Worm (Caenorhabditis elegans) whole organism, L4/young adult: Measurements from ENCODE around the gene srg-38.

Experiments used
- W03F9.2 ChIP-seq: fragments of 150-350 bp; optimal IDR thresholded peaks from 2 replicates; lab custom pipeline; 2014; ENCODE audit warnings: missing biosample characterization, missing genetic modification characterization
- dao-5 ChIP-seq: sonication (generic microtip); optimal IDR thresholded peaks from 2 replicates; lab custom pipeline; 2016; ENCODE audit warnings: missing genotype, missing genetic modification characterization, moderate library complexity, missing compliant biosample characterization
- him-1 ChIP-seq: sonication (generic microtip); optimal IDR thresholded peaks from 2 replicates; lab custom pipeline; 2016; ENCODE audit warnings: missing genotype, missing genetic modification reagents, missing genetic modification characterization, missing compliant biosample characterization

Gene srg-38

DNA sequence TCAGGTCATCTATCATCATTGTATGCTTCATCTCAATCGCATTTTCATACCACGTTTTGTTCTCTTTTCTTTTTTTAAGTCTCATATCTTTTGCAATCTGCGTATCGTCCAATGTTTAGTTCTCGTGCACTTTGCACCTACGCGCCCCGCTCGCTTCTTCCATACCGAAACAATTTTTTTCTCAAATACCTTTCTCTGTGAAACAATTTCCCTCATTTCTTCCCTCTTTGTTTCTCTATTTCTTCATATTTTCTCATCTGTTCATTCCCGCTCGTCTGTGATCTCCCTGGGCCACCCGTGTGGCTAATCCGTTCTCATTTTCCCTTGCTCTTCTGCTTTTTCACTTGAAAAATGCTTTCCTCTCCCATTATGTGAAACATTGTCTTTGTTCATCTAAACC, 15.1 kb downstream of the srg-38 start:
- no peak for TF ChIP-seq him-1 (tag; lab: Kevin White, UChicago)
- no peak for TF ChIP-seq W03F9.2 (tag; lab: Kevin White, UChicago)
- no peak for TF ChIP-seq dao-5 (tag; lab: Kevin White, UChicago)

DNA sequence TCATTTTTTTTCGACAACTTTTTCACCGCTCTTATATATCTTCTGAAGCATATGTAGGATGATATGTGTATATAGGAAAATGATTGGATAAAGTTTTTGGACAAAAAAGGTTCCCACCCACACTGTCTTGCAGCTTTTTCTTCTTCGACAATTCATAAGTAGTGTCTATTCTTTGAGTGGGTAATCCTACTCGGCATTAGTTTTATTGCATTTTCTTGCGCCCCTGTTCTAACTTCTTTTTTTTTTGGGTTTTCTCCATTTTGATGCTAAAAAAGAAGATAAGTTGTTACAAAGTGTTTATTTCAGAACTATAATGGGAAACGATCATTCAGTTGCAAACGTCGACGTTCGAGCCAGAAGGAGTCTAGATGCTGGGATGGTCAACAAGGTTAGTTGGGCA, 21.2 kb downstream of the srg-38 start, which contains the start of gene glb-3:
TSS of gene glb-3 (plus strand) at position 301 of the 400 bp plus-strand sequence.
- no peak for TF ChIP-seq dao-5 (tag; lab: Kevin White, UChicago)
- TF ChIP-seq him-1 (tag; lab: Kevin White, UChicago), result no peak
- TF ChIP-seq W03F9.2 (tag; lab: Kevin White, UChicago), result no peak

DNA sequence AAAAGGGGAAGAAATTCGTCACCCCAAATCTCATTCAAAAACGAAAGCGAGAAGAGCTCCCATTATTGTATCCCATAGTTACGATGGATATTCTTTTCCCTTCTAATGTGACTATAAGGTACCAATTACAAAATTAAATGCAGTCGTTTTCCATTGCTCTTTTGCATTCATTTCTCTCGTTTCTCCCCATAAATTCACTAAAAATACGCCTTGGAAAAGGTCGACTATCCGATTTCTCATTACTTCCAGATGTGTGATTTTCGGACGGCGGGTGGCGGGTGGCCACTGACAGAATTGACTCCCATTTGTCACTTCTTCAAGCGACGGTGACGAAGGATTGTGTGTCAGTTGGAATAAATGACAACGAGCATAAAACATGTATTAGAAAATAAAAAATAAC, 21.9 kb downstream of the srg-38 start:
- TF ChIP-seq him-1 (tag; lab: Kevin White, UChicago), result no peak
- TF ChIP-seq W03F9.2 (tag; lab: Kevin White, UChicago), result no peak
- TF ChIP-seq dao-5 (tag; lab: Kevin White, UChicago), result no peak

DNA sequence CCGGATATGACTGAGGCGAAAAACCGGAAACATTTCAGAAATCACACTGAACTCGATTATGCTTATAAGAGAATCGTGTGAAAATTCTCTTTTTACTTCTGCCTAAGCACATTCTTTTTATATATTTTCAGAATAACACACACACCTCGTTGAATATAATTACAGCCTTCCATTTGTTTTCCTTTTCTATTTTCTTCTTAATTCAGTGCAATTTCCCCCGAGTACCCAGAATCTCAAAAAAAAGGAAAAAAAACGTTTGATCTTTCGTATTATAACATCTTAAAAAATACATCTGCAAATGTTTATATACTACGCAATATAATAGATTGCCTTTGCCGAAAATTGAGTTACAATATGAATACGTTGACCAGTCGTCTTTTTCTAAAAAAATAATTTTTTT, 23.7 kb downstream of the srg-38 start:
- TF ChIP-seq W03F9.2 (tag; lab: Kevin White, UChicago) (no peak), dao-5 (tag; lab: Kevin White, UChicago) (no peak), him-1 (tag; lab: Kevin White, UChicago) (no peak)

DNA sequence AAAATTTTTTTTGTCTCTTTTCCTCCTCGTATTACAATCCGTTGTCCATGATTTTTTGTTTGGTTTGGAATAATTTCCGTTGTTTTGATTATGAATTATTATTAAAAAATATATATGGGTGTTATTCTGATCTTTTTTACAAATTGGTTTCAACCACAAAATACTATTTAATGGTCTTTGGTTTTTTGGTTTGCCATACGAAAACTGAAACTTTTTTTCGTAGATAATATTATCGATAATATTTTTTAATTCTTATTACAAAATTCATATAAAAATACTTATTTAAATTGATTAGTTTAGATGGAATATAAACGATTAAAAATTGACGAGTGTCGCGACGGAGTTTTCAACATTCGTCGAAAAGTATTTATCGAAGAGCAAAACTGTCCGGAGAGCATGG, 28.3 kb downstream of the srg-38 start, which contains the start of gene jmjd-5:
TSS of gene jmjd-5 (plus strand) at position 301 of the 400 bp plus-strand sequence.
- TF ChIP-seq him-1 (tag; lab: Kevin White, UChicago), result no peak
- no peak for TF ChIP-seq W03F9.2 (tag; lab: Kevin White, UChicago)
- no peak for TF ChIP-seq dao-5 (tag; lab: Kevin White, UChicago)

DNA sequence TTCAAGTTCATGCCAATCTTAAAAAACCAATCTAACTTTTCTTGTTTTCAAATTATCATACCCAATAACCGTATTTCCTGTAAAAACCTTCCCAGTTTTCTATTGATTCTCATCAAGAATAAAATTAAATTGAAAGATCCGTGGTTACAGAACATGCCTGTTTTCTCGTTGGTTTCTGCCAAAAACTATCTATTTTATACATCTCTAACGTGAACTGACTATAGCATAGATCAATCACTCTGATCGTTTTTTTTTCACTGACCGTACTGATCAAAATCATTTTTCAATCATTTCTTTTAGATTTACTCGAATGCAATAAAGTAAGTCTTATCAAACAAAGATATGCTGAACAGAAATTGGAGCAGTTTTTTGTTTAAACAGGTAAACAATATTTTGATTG, 30.5 kb downstream of the srg-38 start, which contains the start of gene C06H2.2:
TSS of gene C06H2.2 (plus strand) at position 301 of the 400 bp plus-strand sequence.
- TF ChIP-seq W03F9.2 (tag; lab: Kevin White, UChicago) (no peak), him-1 (tag; lab: Kevin White, UChicago) (no peak), dao-5 (tag; lab: Kevin White, UChicago) (no peak)

DNA sequence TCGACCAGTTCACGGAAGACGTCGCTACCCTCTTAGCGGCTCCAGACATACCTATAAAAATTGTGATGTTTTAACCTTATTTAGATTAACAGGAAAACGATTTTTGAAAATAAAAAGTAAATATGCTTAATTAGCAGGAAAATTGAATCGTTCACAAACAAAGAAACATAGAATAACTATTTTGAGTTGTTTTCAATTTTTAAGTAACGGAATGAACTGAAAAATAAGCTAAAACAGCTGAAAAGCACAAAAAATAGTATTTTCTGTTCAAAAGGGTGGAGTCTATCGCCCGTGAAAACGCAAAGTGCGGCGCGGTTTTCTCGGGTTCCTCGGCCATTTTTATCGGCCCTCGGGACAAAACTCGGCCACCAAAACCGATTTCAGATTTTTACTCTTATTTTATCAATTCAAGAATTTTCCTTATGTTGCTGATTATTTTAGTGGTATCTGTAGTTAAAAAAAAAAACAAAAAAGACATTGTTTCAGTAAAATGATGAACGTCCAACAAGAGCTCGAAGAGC, 31.6 kb downstream of the srg-38 start, which contains the start of the genes atp-5 and lmtr-3:
TSS of gene atp-5 (minus strand) at position 51 of the 521 bp plus-strand sequence.
TSS of gene lmtr-3 (plus strand) at position 370 of the 521 bp plus-strand sequence.
- TF ChIP-seq him-1 (tag; lab: Kevin White, UChicago), result peak; percentile 34
- TF ChIP-seq W03F9.2 (tag; lab: Kevin White, UChicago), result peak; percentile 84
- TF ChIP-seq dao-5 (tag; lab: Kevin White, UChicago), result no peak

DNA sequence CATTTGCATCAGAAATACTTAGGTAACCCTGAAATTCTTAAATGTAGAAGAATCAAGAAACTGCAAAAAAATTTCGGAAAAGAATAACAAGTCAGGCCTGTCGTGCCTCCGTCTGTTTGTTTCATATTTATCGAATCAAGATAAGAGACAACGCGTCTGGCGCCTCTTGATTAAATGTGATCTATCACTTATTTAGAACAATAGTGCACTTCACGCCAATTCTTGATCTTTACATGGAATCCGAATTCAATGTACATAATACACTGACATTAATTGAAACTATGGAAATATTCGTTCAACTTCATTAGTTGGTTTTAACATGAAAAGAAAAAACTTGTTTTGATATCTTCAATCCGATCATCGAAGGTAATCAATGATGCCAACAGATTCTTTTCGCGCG, 33.0 kb downstream of the srg-38 start, which contains the start of gene mboa-2:
TSS of gene mboa-2 (minus strand) at position 28 of the 400 bp plus-strand sequence.
- no peak for TF ChIP-seq dao-5 (tag; lab: Kevin White, UChicago)
- peak; percentile 12 for TF ChIP-seq W03F9.2 (tag; lab: Kevin White, UChicago)

DNA sequence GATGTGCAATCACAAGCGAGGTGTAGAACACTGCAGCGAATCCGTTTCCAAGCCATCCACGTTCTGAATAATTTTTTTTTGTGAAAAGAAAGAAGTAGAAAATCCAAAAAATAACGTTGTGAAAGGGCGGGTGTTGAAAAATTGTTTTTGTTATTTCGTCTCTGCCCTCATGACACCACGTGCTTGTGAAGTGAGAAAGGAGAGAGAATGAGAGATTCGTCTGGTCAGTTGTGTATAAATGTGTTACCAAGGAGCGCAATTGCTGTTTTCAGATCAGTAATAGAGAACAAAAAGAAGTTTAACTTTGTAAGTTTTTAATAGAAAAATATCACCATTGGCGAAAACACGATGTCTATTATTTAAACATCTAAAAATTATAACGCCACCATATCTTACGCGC, 34.2 kb downstream of the srg-38 start:
- TF ChIP-seq W03F9.2 (tag; lab: Kevin White, UChicago) (no peak), him-1 (tag; lab: Kevin White, UChicago) (no peak)

DNA sequence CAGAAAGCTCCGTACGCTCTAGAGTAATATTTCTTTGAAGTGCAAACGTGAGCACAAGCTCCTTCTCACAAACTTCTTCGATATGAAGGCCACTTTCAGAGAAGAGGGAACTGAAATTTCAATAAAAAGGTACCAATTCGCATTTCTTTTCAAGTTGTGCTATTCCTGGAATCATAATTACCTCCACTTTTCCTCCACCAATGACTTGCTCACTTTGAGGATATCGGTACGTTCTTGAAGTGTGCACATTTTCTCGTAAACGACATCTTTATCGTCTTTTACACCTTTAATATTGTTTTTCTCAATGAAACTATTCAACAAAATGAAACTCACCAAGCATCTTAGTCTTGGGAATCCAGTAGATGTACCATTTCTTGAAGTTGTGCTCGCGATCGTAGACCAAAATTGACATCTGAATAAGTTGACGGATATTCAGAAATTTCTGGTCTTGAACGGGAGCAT, 36.1 kb downstream of the srg-38 start, which contains the start of gene scb-1:
TSS of gene scb-1 (minus strand) at position 412 of the 462 bp plus-strand sequence.
- TF ChIP-seq him-1 (tag; lab: Kevin White, UChicago), result no peak
- no peak for TF ChIP-seq W03F9.2 (tag; lab: Kevin White, UChicago)
- no peak for TF ChIP-seq dao-5 (tag; lab: Kevin White, UChicago)

DNA sequence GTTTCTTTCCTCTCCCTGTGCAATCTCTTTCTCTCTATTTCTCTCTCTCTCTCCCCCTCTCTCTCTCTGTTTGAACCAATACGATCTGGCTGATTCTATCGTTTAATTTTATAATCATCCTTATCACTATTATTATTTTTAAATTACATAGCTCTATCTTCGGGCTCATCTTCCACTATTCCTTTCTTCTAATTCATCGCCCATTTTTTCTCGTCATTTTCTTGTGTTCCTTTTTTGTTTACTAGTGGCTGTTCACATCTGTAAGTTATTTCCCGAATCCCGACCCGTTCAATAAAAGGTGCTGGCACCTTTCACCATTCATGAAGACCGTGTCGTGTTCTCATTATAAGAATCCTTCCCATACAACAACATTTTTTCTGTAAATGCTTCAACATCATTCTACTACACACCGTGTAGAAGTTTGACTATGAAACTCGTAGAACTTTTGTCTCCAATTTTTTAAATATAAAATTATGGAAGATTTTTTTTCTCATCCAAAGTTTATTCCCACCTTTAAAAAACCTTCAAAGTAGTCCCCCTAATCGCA, 37.2 kb downstream of the srg-38 start:
- TF ChIP-seq W03F9.2 (tag; lab: Kevin White, UChicago), result no peak

DNA sequence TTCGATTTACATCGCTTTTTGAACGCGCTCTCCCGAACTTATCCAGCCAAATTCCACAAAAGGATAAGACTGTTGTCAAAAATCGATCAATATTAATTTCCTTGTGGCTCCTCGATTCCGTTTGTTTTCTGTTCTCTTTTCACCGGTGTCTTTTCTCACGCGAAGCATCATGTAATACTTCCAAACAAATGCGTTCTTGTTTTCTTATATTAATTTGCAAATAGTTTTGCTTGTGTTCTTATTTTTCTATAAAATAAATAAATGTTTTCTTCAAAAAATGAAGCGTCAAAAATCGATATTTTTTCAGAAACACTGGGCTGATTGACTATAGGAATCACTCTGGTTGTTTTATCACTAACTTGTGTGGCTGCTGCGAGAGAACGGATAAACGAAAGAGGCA, 41.8 kb downstream of the srg-38 start, which contains the start of gene math-33:
TSS of gene math-33 (plus strand) at position 301 of the 400 bp plus-strand sequence.
- no peak for TF ChIP-seq dao-5 (tag; lab: Kevin White, UChicago)
- no peak for TF ChIP-seq W03F9.2 (tag; lab: Kevin White, UChicago)
- no peak for TF ChIP-seq him-1 (tag; lab: Kevin White, UChicago)

DNA sequence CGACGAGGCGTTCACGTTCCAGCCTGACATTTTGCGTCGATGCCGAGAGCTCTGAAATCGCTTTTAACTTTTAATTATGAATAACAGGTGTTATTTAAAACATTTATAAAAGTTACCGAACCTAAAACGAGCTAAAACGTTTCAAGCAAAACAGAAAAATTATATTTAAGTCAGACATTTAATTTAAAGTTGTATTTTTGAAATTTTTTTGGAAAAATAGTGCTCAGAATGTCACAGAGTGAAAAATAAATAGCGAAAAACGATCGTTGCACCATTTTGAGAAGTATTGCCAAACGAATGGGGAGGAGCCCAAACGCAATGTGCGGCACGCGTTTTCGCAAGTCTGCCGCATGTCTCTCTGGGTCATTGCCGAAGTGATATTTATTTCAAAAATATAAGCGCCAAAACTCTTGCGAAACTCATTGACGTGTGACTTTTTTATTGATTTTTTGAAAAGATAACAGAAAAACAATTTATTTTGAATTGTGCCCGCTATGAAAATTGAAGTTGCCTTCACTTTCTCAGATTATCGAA, 42.3 kb downstream of the srg-38 start, which contains the start of gene erfa-3:
TSS of gene erfa-3 (minus strand) at position 51 of the 534 bp plus-strand sequence.
- TF ChIP-seq him-1 (tag; lab: Kevin White, UChicago) (no peak), W03F9.2 (tag; lab: Kevin White, UChicago) (peak; percentile 68)
